Worm (Caenorhabditis elegans): ENCODE measurements around the gene C15B12.1.

- no peak for TF ChIP-seq fos-1 (tag; optimal IDR thresholded peaks at IDR 0.05)
- no peak for TF ChIP-seq nhr-237 (tag; optimal IDR thresholded peaks at IDR 0.05)
- TF ChIP-seq lin-29 (GFP tag; IDR thresholded peaks at IDR 0.05): no peak
- TF ChIP-seq madf-5 (GFP tag; IDR thresholded peaks at IDR 0.05): no peak
- TF ChIP-seq ztf-11 (tag; optimal IDR thresholded peaks at IDR 0.05): no peak
- TF ChIP-seq pha-4 (GFP tag; IDR thresholded peaks at IDR 0.05): no peak
- no peak for TF ChIP-seq pha-4 (tag; optimal IDR thresholded peaks at IDR 0.05)
- no peak for TF ChIP-seq Y75B8A.6 (GFP tag; IDR thresholded peaks at IDR 0.05)
- TF ChIP-seq mep-1 (tag; optimal IDR thresholded peaks at IDR 0.05): no peak
These were observed 13.6 kb upstream of the C15B12.1 start, which contains the start of gene C15B12.2 for ce11 chrX:6462995-6463462.
